Worm (Caenorhabditis elegans) whole organism, mixed stage, embryonic: ENCODE measurements around the gene Y41C4A.18.
A peak's percentile ranks its signal among the peaks of the same experiment; 100 is the strongest.

Experiments
- M03D4.4 ChIP-seq: sonication (generic microtip); optimal IDR thresholded peaks from 2 replicates; lab custom pipeline; 2017; ENCODE audit warnings: mild to moderate bottlenecking, missing genetic modification characterization, missing compliant biosample characterization
- bed-3 ChIP-seq: fragments of 200-800 bp; sonication (Bioruptor generic); optimal IDR thresholded peaks from 3 replicates; lab custom pipeline; 2018; ENCODE audit warnings: mild to moderate bottlenecking, missing genetic modification characterization, moderate library complexity, missing compliant biosample characterization
- blmp-1 ChIP-seq: fragments of 150-350 bp; optimal IDR thresholded peaks from 2 replicates; lab custom pipeline; 2014; ENCODE audit warnings: missing biosample characterization, missing genetic modification characterization
- ceh-39 ChIP-seq: fragments of 150-350 bp; optimal IDR thresholded peaks from 2 replicates; lab custom pipeline; 2014; ENCODE audit warnings: missing biosample characterization, missing genetic modification characterization
- ceh-83 ChIP-seq: fragments of 200-800 bp; sonication (Bioruptor generic); optimal IDR thresholded peaks from 2 replicates; lab custom pipeline; 2018; ENCODE audit warnings: mild to moderate bottlenecking, missing genetic modification characterization, missing compliant biosample characterization
- ces-1 ChIP-seq: fragments of 150-350 bp; optimal IDR thresholded peaks from 2 replicates; lab custom pipeline; 2014; ENCODE audit warnings: missing biosample characterization, missing genetic modification reagents, missing genetic modification characterization
- cnd-1 ChIP-seq: fragments of 200-800 bp; sonication (Bioruptor generic); optimal IDR thresholded peaks from 2 replicates; lab custom pipeline; 2018; ENCODE audit warnings: mild to moderate bottlenecking, missing genetic modification characterization, missing compliant biosample characterization
- drap-1 ChIP-seq: fragments of 200-800 bp; sonication (Bioruptor generic); optimal IDR thresholded peaks from 3 replicates; lab custom pipeline; 2018; ENCODE audit warnings: mild to moderate bottlenecking, missing genetic modification characterization, missing compliant biosample characterization
- elt-1 ChIP-seq: sonication (generic microtip); optimal IDR thresholded peaks from 2 replicates; lab custom pipeline; 2017; ENCODE audit warnings: missing genetic modification characterization, mild to moderate bottlenecking, missing compliant biosample characterization, antibody characterized with exemption, moderate library complexity, borderline replicate concordance; ENCODE audit not compliant: insufficient read depth
- hlh-1 ChIP-seq: fragments of 150-350 bp; optimal IDR thresholded peaks from 2 replicates; lab custom pipeline; 2014; ENCODE audit warnings: missing biosample characterization, missing genetic modification reagents, missing genetic modification characterization
- lin-13 ChIP-seq: fragments of 150-350 bp; optimal IDR thresholded peaks from 2 replicates; lab custom pipeline; 2014; ENCODE audit warnings: missing biosample characterization, missing genetic modification characterization
- lin-32 ChIP-seq: fragments of 200-800 bp; sonication (Bioruptor generic); optimal IDR thresholded peaks from 2 replicates; lab custom pipeline; 2018; ENCODE audit warnings: mild to moderate bottlenecking, missing genetic modification characterization, missing compliant biosample characterization
- lsy-2 ChIP-seq: fragments of 150-350 bp; optimal IDR thresholded peaks from 2 replicates; lab custom pipeline; 2014; ENCODE audit warnings: missing biosample characterization, missing genetic modification characterization
- mab-5 ChIP-seq: fragments of 150-350 bp; optimal IDR thresholded peaks from 2 replicates; lab custom pipeline; 2014; ENCODE audit warnings: missing biosample characterization, missing genetic modification characterization
- mep-1 ChIP-seq: fragments of 150-350 bp; optimal IDR thresholded peaks from 2 replicates; lab custom pipeline; 2017; ENCODE audit warnings: missing biosample characterization, missing genetic modification reagents, missing genetic modification characterization, inconsistent platforms
- mls-2 ChIP-seq: sonication (generic microtip); optimal IDR thresholded peaks from 2 replicates; lab custom pipeline; 2016; ENCODE audit warnings: mild to moderate bottlenecking, missing genetic modification characterization, moderate library complexity, missing compliant biosample characterization
- nhr-12 ChIP-seq: fragments of 150-350 bp; optimal IDR thresholded peaks from 2 replicates; lab custom pipeline; 2014; ENCODE audit warnings: missing biosample characterization, missing genetic modification characterization
- nhr-2 ChIP-seq: fragments of 150-350 bp; optimal IDR thresholded peaks from 2 replicates; lab custom pipeline; 2014; ENCODE audit warnings: missing biosample characterization, missing genetic modification characterization
- nhr-237 ChIP-seq: fragments of 150-350 bp; optimal IDR thresholded peaks from 2 replicates; lab custom pipeline; 2014; ENCODE audit warnings: missing biosample characterization, missing genetic modification characterization
- nhr-28 ChIP-seq: fragments of 150-350 bp; optimal IDR thresholded peaks from 2 replicates; lab custom pipeline; 2014; ENCODE audit warnings: missing biosample characterization, missing genetic modification characterization
- nhr-76 ChIP-seq: sonication (generic microtip); optimal IDR thresholded peaks from 2 replicates; lab custom pipeline; 2017; ENCODE audit warnings: missing biosample characterization, missing genetic modification characterization
- pha-4 ChIP-seq: fragments of 150-350 bp; optimal IDR thresholded peaks from 2 replicates; lab custom pipeline; 2018; ENCODE audit warnings: missing biosample characterization, missing genetic modification reagents, missing genetic modification characterization
- sem-2 ChIP-seq: fragments of 200-800 bp; sonication (Bioruptor generic); optimal IDR thresholded peaks from 2 replicates; lab custom pipeline; 2018; ENCODE audit warnings: mild to moderate bottlenecking, missing genetic modification characterization, missing compliant biosample characterization
- snpc-4 ChIP-seq: fragments of 150-350 bp; optimal IDR thresholded peaks from 2 replicates; lab custom pipeline; 2014; ENCODE audit warnings: missing biosample characterization, missing genetic modification characterization
- sptf-1 ChIP-seq: sonication (generic microtip); optimal IDR thresholded peaks from 2 replicates; lab custom pipeline; 2017; ENCODE audit warnings: mild to moderate bottlenecking, missing genetic modification characterization, moderate library complexity, missing compliant biosample characterization
- tbx-8 ChIP-seq: fragments of 200-800 bp; sonication (Bioruptor generic); optimal IDR thresholded peaks from 2 replicates; lab custom pipeline; 2018; ENCODE audit warnings: mild to moderate bottlenecking, missing genetic modification characterization, moderate library complexity, missing compliant biosample characterization
- unc-120 ChIP-seq: sonication (generic microtip); optimal IDR thresholded peaks from 2 replicates; lab custom pipeline; 2017; ENCODE audit warnings: missing genetic modification characterization, missing compliant biosample characterization; ENCODE audit not compliant: poor library complexity, severe bottlenecking
- unc-39 ChIP-seq: fragments of 150-350 bp; optimal IDR thresholded peaks from 2 replicates; lab custom pipeline; 2014; ENCODE audit warnings: missing biosample characterization, missing genetic modification characterization
- unc-62 ChIP-seq: fragments of 150-350 bp; optimal IDR thresholded peaks from 2 replicates; lab custom pipeline; 2014; ENCODE audit warnings: missing biosample characterization, missing genetic modification reagents, missing genetic modification characterization
- zip-8 ChIP-seq: fragments of 150-350 bp; optimal IDR thresholded peaks from 2 replicates; lab custom pipeline; 2014; ENCODE audit warnings: missing biosample characterization, missing genetic modification characterization
- ztf-11 ChIP-seq: fragments of 150-350 bp; optimal IDR thresholded peaks from 2 replicates; lab custom pipeline; 2014; ENCODE audit warnings: missing biosample characterization, missing genetic modification characterization

The Y41C4A.18 gene

ce11 chrIII:11706665-11707064, 23.7 kb upstream of the Y41C4A.18 start, which contains the start of gene col-96:
Gene col-96 (minus strand): TSS chrIII:11706765.
- TF ChIP-seq unc-62 (GFP tag; lab: Kevin White, UChicago): no peak
- no peak for TF ChIP-seq sptf-1
- no peak for TF ChIP-seq tbx-8 (GFP tag; lab: Kevin White, UChicago)
- no peak for TF ChIP-seq nhr-12 (tag; lab: Kevin White, UChicago)
- TF ChIP-seq mep-1 (tag; lab: Kevin White, UChicago): no peak
- no peak for TF ChIP-seq nhr-28 (tag; lab: Kevin White, UChicago)
- no peak for TF ChIP-seq nhr-237
- no peak for TF ChIP-seq hlh-1 (tag; lab: Kevin White, UChicago)
- TF ChIP-seq sem-2 (GFP tag; lab: Kevin White, UChicago): no peak

- TF ChIP-seq lsy-2 (tag; lab: Kevin White, UChicago) (no peak), ces-1 (GFP tag; lab: Kevin White, UChicago) (no peak), blmp-1 (tag; lab: Kevin White, UChicago) (no peak), cnd-1 (tag; lab: Kevin White, UChicago) (no peak), unc-120 (tag; lab: Kevin White, UChicago) (no peak), nhr-2 (tag; lab: Kevin White, UChicago) (no peak), unc-39 (tag; lab: Kevin White, UChicago) (no peak), drap-1 (no peak), pha-4 (tag; lab: Kevin White, UChicago) (no peak), nhr-237 (no peak), mls-2 (no peak), snpc-4 (no peak), ztf-11 (tag; lab: Kevin White, UChicago) (no peak), nhr-76 (tag; lab: Kevin White, UChicago) (no peak), lin-32 (no peak), ceh-83 (GFP tag; lab: Kevin White, UChicago) (no peak), M03D4.4 (tag; lab: Kevin White, UChicago) (no peak), ceh-39 (tag; lab: Kevin White, UChicago) (no peak), sem-2 (GFP tag; lab: Kevin White, UChicago) (no peak)
Measured at ce11 chrIII:11708722-11709121, 21.7 kb upstream of the Y41C4A.18 start, which contains the start of gene Y41C4A.8. Gene Y41C4A.8 (minus strand): TSS chrIII:11708822.

ce11 chrIII:11718548-11718947, 11.9 kb upstream of the Y41C4A.18 start, which contains the start of gene Y41C4A.9:
Gene Y41C4A.9 (minus strand): TSS chrIII:11718645.
- TF ChIP-seq nhr-2 (tag; lab: Kevin White, UChicago) (no peak), lin-32 (no peak), ces-1 (GFP tag; lab: Kevin White, UChicago) (no peak), pha-4 (tag; lab: Kevin White, UChicago) (no peak), unc-39 (tag; lab: Kevin White, UChicago) (no peak), elt-1 (tag; lab: Kevin White, UChicago) (no peak), mab-5 (tag; lab: Kevin White, UChicago) (no peak), unc-120 (tag; lab: Kevin White, UChicago) (no peak), blmp-1 (tag; lab: Kevin White, UChicago) (no peak), nhr-28 (tag; lab: Kevin White, UChicago) (no peak), cnd-1 (tag; lab: Kevin White, UChicago) (no peak), ztf-11 (tag; lab: Kevin White, UChicago) (no peak), bed-3 (GFP tag; lab: Kevin White, UChicago) (no peak), lin-13 (tag; lab: Kevin White, UChicago) (no peak), ceh-39 (tag; lab: Kevin White, UChicago) (no peak), lsy-2 (tag; lab: Kevin White, UChicago) (no peak), mls-2 (no peak)

- peak; percentile 27 for TF ChIP-seq nhr-237
- TF ChIP-seq cnd-1 (tag; lab: Kevin White, UChicago): no peak
- TF ChIP-seq elt-1 (tag; lab: Kevin White, UChicago): peak; percentile 71
- TF ChIP-seq unc-62 (GFP tag; lab: Kevin White, UChicago): no peak
- peak; percentile 46 for TF ChIP-seq lin-13 (tag; lab: Kevin White, UChicago)
- TF ChIP-seq lin-32: no peak
- no peak for TF ChIP-seq tbx-8 (GFP tag; lab: Kevin White, UChicago)
- no peak for TF ChIP-seq ceh-83 (GFP tag; lab: Kevin White, UChicago)
- no peak for TF ChIP-seq sptf-1
- peak; percentile 11 for TF ChIP-seq pha-4 (tag; lab: Kevin White, UChicago)
- no peak for TF ChIP-seq nhr-2 (tag; lab: Kevin White, UChicago)
- no peak for TF ChIP-seq nhr-12 (tag; lab: Kevin White, UChicago)
- no peak for TF ChIP-seq nhr-76 (tag; lab: Kevin White, UChicago)
- TF ChIP-seq drap-1: no peak
- TF ChIP-seq lsy-2 (tag; lab: Kevin White, UChicago): peak; percentile 47
- peak; percentile 75 for TF ChIP-seq mep-1 (tag; lab: Kevin White, UChicago)
- TF ChIP-seq zip-8 (tag; lab: Kevin White, UChicago): no peak
- no peak for TF ChIP-seq nhr-28 (tag; lab: Kevin White, UChicago)
- TF ChIP-seq hlh-1 (tag; lab: Kevin White, UChicago): no peak
- TF ChIP-seq ceh-39 (tag; lab: Kevin White, UChicago): peak; percentile 79
- TF ChIP-seq ztf-11 (tag; lab: Kevin White, UChicago): no peak
Measured at ce11 chrIII:11719400-11719875, 11.0 kb upstream of the Y41C4A.18 start, which contains the start of the genes elb-1 and Y41C4A.11. Gene elb-1 (minus strand): TSS chrIII:11719450. Gene Y41C4A.11 (plus strand): TSS chrIII:11719860.
